Fruit fly (Drosophila melanogaster): ENCODE results near the gene CG9837.

DNA sequence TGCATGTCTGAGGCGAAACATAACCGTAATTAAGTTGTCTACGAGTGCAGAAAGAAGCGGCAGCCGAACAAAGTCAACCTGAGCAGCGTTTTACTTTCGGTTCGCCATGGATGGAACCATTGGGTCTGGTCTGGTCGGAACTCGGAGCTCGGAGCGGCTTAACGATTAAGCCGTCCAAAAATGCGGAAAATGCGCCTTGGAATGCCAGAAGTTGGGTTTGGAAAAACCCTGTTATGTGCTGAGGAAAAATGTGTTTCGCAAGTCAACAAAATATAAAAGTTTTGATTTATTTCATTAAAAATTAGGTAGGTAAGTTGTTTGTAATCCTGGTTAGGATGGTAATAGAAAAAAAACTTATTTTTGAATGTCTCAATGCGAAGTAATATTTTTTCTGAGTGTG, 28.2 kb upstream of the CG9837 start:
- no peak for TF ChIP-seq CG6276 (GFP tag; optimal IDR thresholded peaks at IDR 0.05)
- no peak for TF ChIP-seq Gug (GFP tag; IDR thresholded peaks at IDR 0.05)
- TF ChIP-seq dac (GFP tag; optimal IDR thresholded peaks at IDR 0.05) = no peak
- no peak for TF ChIP-seq CG34406 (GFP tag; optimal IDR thresholded peaks at IDR 0.05)
- no peak for TF ChIP-seq Hr4 (GFP tag; optimal IDR thresholded peaks at IDR 0.05)

Measured in whole organism, prepupa.